Worm (Caenorhabditis elegans): ENCODE data around the gene mut-14.

ce11 chrV:5651905-5652304 is 8.6 kb downstream of the mut-14 start:
- no peak for TF ChIP-seq fkh-10 (GFP tag; optimal IDR thresholded peaks at IDR 0.05)
- no peak for TF ChIP-seq nhr-20 (tag; optimal IDR thresholded peaks at IDR 0.05)
- TF ChIP-seq unc-86 (tag; optimal IDR thresholded peaks at IDR 0.05) = no peak
- TF ChIP-seq ztf-11 (tag; optimal IDR thresholded peaks at IDR 0.05) = no peak
- TF ChIP-seq dpl-1 (GFP tag; optimal IDR thresholded peaks at IDR 0.05) = no peak
- no peak for TF ChIP-seq sptf-1 (tag; optimal IDR thresholded peaks at IDR 0.05)
- no peak for TF ChIP-seq ceh-82 (tag; optimal IDR thresholded peaks at IDR 0.05)
- no peak for TF ChIP-seq unc-62 (GFP tag; optimal IDR thresholded peaks at IDR 0.05)
